Fruit fly (Drosophila melanogaster): ENCODE measurements around the gene CG6763.
A peak's percentile ranks its signal among the peaks of the same experiment; 100 is the strongest.

CG6763 gene

dm6 chr3R:23335577-23335976 lies 51.8 kb downstream of the CG6763 start (continued):
- TF ChIP-seq CG34422 (GFP tag; IDR thresholded peaks at IDR 0.05) (peak; percentile 62; the same call in 2 of the 3 replicates), sim (GFP tag; IDR thresholded peaks at IDR 0.05) (no peak), CG18764 (GFP tag; optimal IDR thresholded peaks at IDR 0.05) (peak; percentile 54), ewg (GFP tag; optimal IDR thresholded peaks at IDR 0.05) (peak; percentile 20), unpg (GFP tag; optimal IDR thresholded peaks at IDR 0.05) (peak; percentile 79), unc-4 (GFP tag; IDR thresholded peaks at IDR 0.05; ENCODE audit: partially characterized antibody) (no peak), CG2678 (tag; optimal IDR thresholded peaks at IDR 0.05) (peak; percentile 93), ind (GFP tag; optimal IDR thresholded peaks at IDR 0.05) (peak; percentile 65), cato (GFP tag; optimal IDR thresholded peaks at IDR 0.05; ENCODE audit: borderline replicate concordance) (peak; percentile 15), ERR (GFP tag; optimal IDR thresholded peaks at IDR 0.05) (peak; percentile 12), CG10267 (tag; optimal IDR thresholded peaks at IDR 0.05) (peak; percentile 70), Scr (GFP tag; IDR thresholded peaks at IDR 0.05; ENCODE audit: partially characterized antibody) (no peak), CG6654 (GFP tag; optimal IDR thresholded peaks at IDR 0.05) (peak; percentile 60), lbe (GFP tag; optimal IDR thresholded peaks at IDR 0.05) (no peak), kah (GFP tag; optimal IDR thresholded peaks at IDR 0.05) (peak; percentile 60), al (GFP tag; IDR thresholded peaks at IDR 0.05) (peak; percentile 76), HLHmδ (GFP tag; optimal IDR thresholded peaks at IDR 0.05) (no peak), Chrac-16 (GFP tag; optimal IDR thresholded peaks at IDR 0.05) (peak; percentile 32), gce (GFP tag; IDR thresholded peaks at IDR 0.05) (no peak), CG17912 (GFP tag; optimal IDR thresholded peaks at IDR 0.05) (no peak), CG31441 (GFP tag; IDR thresholded peaks at IDR 0.05) (peak; percentile 58; the same call in 1 of the 2 replicates), pb (GFP tag; optimal IDR thresholded peaks at IDR 0.05) (no peak), CG30403 (GFP tag; optimal IDR thresholded peaks at IDR 0.05) (peak; percentile 59), D (optimal IDR thresholded peaks at IDR 0.05) (no peak), D (GFP tag; optimal IDR thresholded peaks at IDR 0.05) (peak; percentile 62), hth (optimal IDR thresholded peaks at IDR 0.05) (no peak), CG5953 (GFP tag; IDR thresholded peaks at IDR 0.05) (no peak), B-H2 (GFP tag; optimal IDR thresholded peaks at IDR 0.05) (peak; percentile 80), CG9876 (GFP tag; optimal IDR thresholded peaks at IDR 0.05) (no peak), CG8924 (tag; optimal IDR thresholded peaks at IDR 0.05) (peak; percentile 87), sc (optimal IDR thresholded peaks at IDR 0.05) (no peak), sc (GFP tag; optimal IDR thresholded peaks at IDR 0.05) (peak; percentile 52), Hmr (GFP tag; optimal IDR thresholded peaks at IDR 0.05) (peak; percentile 93), slou (GFP tag; optimal IDR thresholded peaks at IDR 0.05) (peak; percentile 11), CG7786 (GFP tag; optimal IDR thresholded peaks at IDR 0.05) (no peak), CG9437 (GFP tag; optimal IDR thresholded peaks at IDR 0.05) (peak; percentile 77), Doc3 (GFP tag; IDR thresholded peaks at IDR 0.05; ENCODE audit: partially characterized antibody) (no peak), schlank (tag; optimal IDR thresholded peaks at IDR 0.05) (peak; percentile 51), NC2β (GFP tag; optimal IDR thresholded peaks at IDR 0.05) (no peak), org-1 (GFP tag; optimal IDR thresholded peaks at IDR 0.05) (peak; percentile 60), nmo (GFP tag; optimal IDR thresholded peaks at IDR 0.05) (peak; percentile 80), toy (GFP tag; IDR thresholded peaks at IDR 0.05) (peak; percentile 52; the same call in 1 of the 2 replicates), dan (GFP tag; IDR thresholded peaks at IDR 0.05) (no peak), CG17568 (GFP tag; optimal IDR thresholded peaks at IDR 0.05) (peak; percentile 18), CG7928 (GFP tag; optimal IDR thresholded peaks at IDR 0.05) (peak; percentile 66), kni (GFP tag; optimal IDR thresholded peaks at IDR 0.05) (no peak), Tbp (GFP tag; optimal IDR thresholded peaks at IDR 0.05) (no peak), CG15514 (GFP tag; optimal IDR thresholded peaks at IDR 0.05) (peak; percentile 73), ac (GFP tag; optimal IDR thresholded peaks at IDR 0.05) (peak; percentile 12), inv (GFP tag; IDR thresholded peaks at IDR 0.05; ENCODE audit: partially characterized antibody) (no peak), wek (GFP tag; optimal IDR thresholded peaks at IDR 0.05) (no peak)

Data from whole organism, embryonic.